Fruit fly (Drosophila melanogaster) whole organism, embryonic: ENCODE results near the gene CG6788.
A peak's percentile ranks its signal among the peaks of the same experiment; 100 is the strongest.

Experiments
- BtbVII ChIP-seq: fragments of 200-800 bp; sonication (Bioruptor generic); optimal IDR thresholded peaks from 3 replicates; lab custom pipeline; 2017; ENCODE audit warnings: missing biosample characterization, mild to moderate bottlenecking, missing genetic modification characterization
- CG10654 ChIP-seq: fragments of 200-800 bp; sonication (Bioruptor generic); optimal IDR thresholded peaks from 2 replicates; lab custom pipeline; 2016; ENCODE audit warnings: missing biosample characterization, missing genetic modification characterization
- CG11247 ChIP-seq: fragments of 200-800 bp; sonication (Bioruptor generic); IDR thresholded peaks from 2 replicates; pipeline ENCODE4 v1.3.6; 2022; ENCODE audit warnings: missing biosample characterization, missing genetic modification characterization
- CG11456 ChIP-seq: fragments of 200-800 bp; sonication (Bioruptor generic); IDR thresholded peaks from 3 replicates; pipeline ENCODE4 v1.3.6; 2022; ENCODE audit warnings: missing biosample characterization, missing genetic modification characterization
- CG12155 ChIP-seq: fragments of 200-800 bp; sonication (Bioruptor generic); optimal IDR thresholded peaks from 3 replicates; lab custom pipeline; 2016; ENCODE audit warnings: missing biosample characterization, missing genetic modification characterization
- CG12659 ChIP-seq: fragments of 200-800 bp; sonication (Bioruptor generic); optimal IDR thresholded peaks from 3 replicates; lab custom pipeline; 2017; ENCODE audit warnings: mild to moderate bottlenecking, missing biosample characterization, missing genetic modification reagents, missing genetic modification characterization
- CG13123 ChIP-seq: fragments of 200-800 bp; sonication (Bioruptor generic); optimal IDR thresholded peaks from 2 replicates; lab custom pipeline; 2016; ENCODE audit warnings: missing biosample characterization, missing genetic modification characterization
- CG17328 ChIP-seq: fragments of 200-800 bp; sonication (Bioruptor generic); IDR thresholded peaks from 2 replicates; pipeline ENCODE4 v1.3.6; 2022; ENCODE audit warnings: missing biosample characterization, missing genetic modification characterization
- CG2116 ChIP-seq: fragments of 200-800 bp; sonication (Bioruptor generic); optimal IDR thresholded peaks from 3 replicates; lab custom pipeline; 2018; ENCODE audit warnings: missing biosample characterization, mild to moderate bottlenecking, missing genetic modification characterization
- CG2129 ChIP-seq: fragments of 200-800 bp; sonication (Bioruptor generic); IDR thresholded peaks from 2 replicates; pipeline ENCODE4 v1.3.6; 2022; ENCODE audit warnings: missing biosample characterization, missing genetic modification characterization; ENCODE audit not compliant: partially characterized antibody
- CG2712 ChIP-seq: fragments of 200-800 bp; optimal IDR thresholded peaks from 3 replicates; lab custom pipeline; 2019; ENCODE audit warnings: missing biosample characterization, mild to moderate bottlenecking, missing genetic modification characterization, moderate library complexity
- CG2889 ChIP-seq: fragments of 200-800 bp; sonication (Bioruptor generic); IDR thresholded peaks from 3 replicates; pipeline ENCODE4 v1.3.6; 2022; ENCODE audit warnings: missing biosample characterization, missing genetic modification characterization
- CG30403 ChIP-seq: fragments of 200-800 bp; sonication (Bioruptor generic); optimal IDR thresholded peaks from 3 replicates; lab custom pipeline; 2016; ENCODE audit warnings: missing biosample characterization, missing genetic modification characterization
- CG30431 ChIP-seq: fragments of 200-800 bp; sonication (Bioruptor generic); optimal IDR thresholded peaks from 2 replicates; lab custom pipeline; 2017; ENCODE audit warnings: missing biosample characterization, missing genetic modification characterization
- CG3838 ChIP-seq: fragments of 200-800 bp; sonication (Bioruptor generic); optimal IDR thresholded peaks from 3 replicates; lab custom pipeline; 2016; ENCODE audit warnings: missing biosample characterization, missing genetic modification characterization
- CG3847 ChIP-seq: fragments of 200-800 bp; sonication (Bioruptor generic); IDR thresholded peaks from 2 replicates; pipeline ENCODE4 v1.3.6; 2022; ENCODE audit warnings: missing biosample characterization, missing genetic modification characterization
- CG42726 ChIP-seq: fragments of 200-800 bp; sonication (Bioruptor generic); IDR thresholded peaks from 2 replicates; pipeline ENCODE4 v1.3.6; 2022; ENCODE audit warnings: missing biosample characterization, missing genetic modification characterization; ENCODE audit not compliant: partially characterized antibody
- CG4360 ChIP-seq: fragments of 200-800 bp; sonication (Bioruptor generic); IDR thresholded peaks from 2 replicates; pipeline ENCODE4 v1.3.6; 2022; ENCODE audit warnings: missing biosample characterization, missing genetic modification characterization
- CG4617 ChIP-seq: fragments of 200-800 bp; sonication (Bioruptor generic); optimal IDR thresholded peaks from 3 replicates; lab custom pipeline; 2016; ENCODE audit warnings: missing biosample characterization, missing genetic modification characterization, borderline replicate concordance
- CG6272 ChIP-seq: fragments of 200-800 bp; sonication (Bioruptor generic); IDR thresholded peaks from 2 replicates; pipeline ENCODE4 v1.3.6; 2022; ENCODE audit warnings: missing biosample characterization, missing genetic modification characterization
- CG6689 ChIP-seq: fragments of 200-800 bp; sonication (Bioruptor generic); IDR thresholded peaks from 2 replicates; pipeline ENCODE4 v1.3.6; 2022; ENCODE audit warnings: missing biosample characterization, missing genetic modification characterization
- CG6765 ChIP-seq: fragments of 200-800 bp; sonication (Bioruptor generic); optimal IDR thresholded peaks from 3 replicates; lab custom pipeline; 2017; ENCODE audit warnings: missing biosample characterization, mild to moderate bottlenecking, missing genetic modification characterization
- D19A ChIP-seq: fragments of 200-800 bp; optimal IDR thresholded peaks from 3 replicates; lab custom pipeline; 2019; ENCODE audit warnings: missing biosample characterization, mild to moderate bottlenecking, missing genetic modification characterization, moderate library complexity
- D19B ChIP-seq: fragments of 200-800 bp; sonication (Bioruptor generic); optimal IDR thresholded peaks from 2 replicates; lab custom pipeline; 2017; ENCODE audit warnings: missing biosample characterization, mild to moderate bottlenecking, missing genetic modification characterization
- Dad ChIP-seq: fragments of 200-800 bp; sonication (Bioruptor generic); optimal IDR thresholded peaks from 3 replicates; lab custom pipeline; 2016; ENCODE audit warnings: missing biosample characterization, missing genetic modification characterization
- Deaf1 ChIP-seq: fragments of 200-800 bp; optimal IDR thresholded peaks from 3 replicates; lab custom pipeline; 2019; ENCODE audit warnings: missing biosample characterization, mild to moderate bottlenecking, missing genetic modification characterization, moderate library complexity
- Dip2 ChIP-seq: fragments of 200-800 bp; sonication (Bioruptor generic); IDR thresholded peaks from 2 replicates; pipeline ENCODE4 v1.3.6; 2022; ENCODE audit warnings: missing biosample characterization, missing genetic modification characterization
- Dref ChIP-seq: fragments of 200-800 bp; sonication (Bioruptor generic); IDR thresholded peaks from 2 replicates; pipeline ENCODE4 v1.3.6; 2022; ENCODE audit warnings: missing biosample characterization, missing genetic modification characterization
- ERR ChIP-seq: fragments of 200-800 bp; sonication (Bioruptor generic); optimal IDR thresholded peaks from 2 replicates; lab custom pipeline; 2016; ENCODE audit warnings: missing biosample characterization, missing genetic modification characterization
- Hr78 ChIP-seq, 2 experiments: fragments of 200-800 bp in 1 of 2; fragments of >200 bp in 1 of 2; sonication (Bioruptor generic) in 1 of 2; optimal IDR thresholded peaks; 2 replicates each; lab custom pipeline; 2017 to 2019; ENCODE audit warnings: missing biosample characterization in 2 of 2, missing genetic modification characterization in 2 of 2, mild to moderate bottlenecking in 1 of 2, moderate library complexity in 1 of 2
- Poxn ChIP-seq: fragments of 200-800 bp; sonication (Bioruptor generic); IDR thresholded peaks from 2 replicates; pipeline ENCODE4 v1.3.6; 2022; ENCODE audit warnings: missing biosample characterization, missing genetic modification characterization
- cwo ChIP-seq: fragments of 200-800 bp; sonication (Bioruptor generic); optimal IDR thresholded peaks from 3 replicates; lab custom pipeline; 2017; ENCODE audit warnings: missing biosample characterization, missing genetic modification characterization, mild to moderate bottlenecking, moderate library complexity, missing genetic modification reagents
- dmrt99B ChIP-seq: fragments of 200-800 bp; sonication (Bioruptor generic); optimal IDR thresholded peaks from 2 replicates; lab custom pipeline; 2018; ENCODE audit warnings: missing biosample characterization, mild to moderate bottlenecking, missing genetic modification characterization, moderate library complexity
- gem ChIP-seq: fragments of 200-800 bp; sonication (Bioruptor generic); optimal IDR thresholded peaks from 2 replicates; lab custom pipeline; 2019; ENCODE audit warnings: missing biosample characterization, mild to moderate bottlenecking, missing genetic modification characterization, moderate library complexity
- knrl ChIP-seq: fragments of 200-800 bp; sonication (Bioruptor generic); IDR thresholded peaks from 3 replicates; pipeline ENCODE4 v1.3.6; 2022; ENCODE audit warnings: missing biosample characterization, missing genetic modification characterization; ENCODE audit not compliant: partially characterized antibody
- luna ChIP-seq: fragments of 200-800 bp; sonication (Bioruptor generic); optimal IDR thresholded peaks from 2 replicates; lab custom pipeline; 2016; ENCODE audit warnings: missing biosample characterization, missing genetic modification characterization
- nom ChIP-seq: fragments of 200-800 bp; sonication (Bioruptor generic); optimal IDR thresholded peaks from 2 replicates; lab custom pipeline; 2017; ENCODE audit warnings: missing biosample characterization, missing genetic modification characterization, mild to moderate bottlenecking, moderate library complexity, missing genetic modification reagents
- onecut ChIP-seq: fragments of 200-800 bp; sonication (Bioruptor generic); IDR thresholded peaks from 2 replicates; pipeline ENCODE4 v1.3.6; 2022; ENCODE audit warnings: missing biosample characterization, missing genetic modification characterization
- prd ChIP-seq, 3 experiments: fragments of >200 bp in 2 of 3; fragments of 200-800 bp in 1 of 3; sonication (Bioruptor generic) in 1 of 3; optimal IDR thresholded peaks in 2 of 3; IDR thresholded peaks in 1 of 3; 2 replicates in 2 of 3; 3 replicates in 1 of 3; pipeline versions ENCODE4 v1.3.6 to Lab custom; 2017 to 2022; ENCODE audit warnings: missing biosample characterization in 1 of 3, missing genetic modification characterization in 1 of 3
- psq ChIP-seq: fragments of 200-800 bp; sonication (Bioruptor generic); optimal IDR thresholded peaks from 2 replicates; lab custom pipeline; 2017; ENCODE audit warnings: missing biosample characterization, missing genetic modification characterization
- ro ChIP-seq: fragments of 200-800 bp; sonication (Bioruptor generic); IDR thresholded peaks from 2 replicates; pipeline ENCODE4 v1.3.6; 2022; ENCODE audit warnings: missing biosample characterization, missing genetic modification characterization
- scrt ChIP-seq: fragments of 200-800 bp; sonication (Bioruptor generic); optimal IDR thresholded peaks from 2 replicates; lab custom pipeline; 2018; ENCODE audit warnings: missing biosample characterization, mild to moderate bottlenecking, missing genetic modification characterization, moderate library complexity
- seq ChIP-seq: fragments of 200-800 bp; sonication (Bioruptor generic); IDR thresholded peaks from 2 replicates; pipeline ENCODE4 v1.3.6; 2022; ENCODE audit warnings: missing biosample characterization, missing genetic modification characterization
- slp2 ChIP-seq: fragments of 200-800 bp; sonication (Bioruptor generic); optimal IDR thresholded peaks from 2 replicates; lab custom pipeline; 2016; ENCODE audit warnings: missing biosample characterization, missing genetic modification characterization
- stwl ChIP-seq: fragments of 200-800 bp; sonication (Bioruptor generic); optimal IDR thresholded peaks from 3 replicates; lab custom pipeline; 2018; ENCODE audit warnings: missing biosample characterization, mild to moderate bottlenecking, missing genetic modification characterization, moderate library complexity
- tio ChIP-seq: fragments of 200-800 bp; sonication (Bioruptor generic); optimal IDR thresholded peaks from 2 replicates; lab custom pipeline; 2017; ENCODE audit warnings: missing biosample characterization, missing genetic modification characterization, inconsistent platforms
- vnd ChIP-seq: fragments of 200-800 bp; sonication (Bioruptor generic); IDR thresholded peaks from 3 replicates; pipeline ENCODE4 v1.3.6; 2022; ENCODE audit warnings: missing biosample characterization, missing genetic modification characterization; ENCODE audit not compliant: partially characterized antibody
- zf30C ChIP-seq: fragments of 200-800 bp; sonication (Bioruptor generic); optimal IDR thresholded peaks from 3 replicates; lab custom pipeline; 2018; ENCODE audit warnings: missing biosample characterization, mild to moderate bottlenecking, missing genetic modification characterization
- zfh2 ChIP-seq: fragments of 200-800 bp; sonication (Bioruptor generic); optimal IDR thresholded peaks from 2 replicates; lab custom pipeline; 2016; ENCODE audit warnings: missing biosample characterization, missing genetic modification characterization

The CG6788 gene

dm6 chrX:17880269-17880889 lies 7.6 kb upstream of the CG6788 start (continued):
- TF ChIP-seq CG6689 (GFP tag; lab: Robert Waterston, UW) (peak; percentile 94), Poxn (GFP tag; lab: Robert Waterston, UW) (peak; percentile 87), onecut (GFP tag; lab: Robert Waterston, UW) (peak; percentile 91), Deaf1 (tag; lab: Kevin White, UChicago) (peak; percentile 69), stwl (tag; lab: Kevin White, UChicago) (no peak), D19A (peak; percentile 82), ro (GFP tag; lab: Robert Waterston, UW) (peak; percentile 92), CG2116 (peak; percentile 50), CG6272 (GFP tag; lab: Robert Waterston, UW) (peak; percentile 89), gem (peak; percentile 97), cwo (peak; percentile 90), zfh2 (GFP tag; lab: Kevin White, UChicago) (peak; percentile 98), knrl (GFP tag; lab: Robert Waterston, UW) (no peak), CG10654 (GFP tag; lab: Kevin White, UChicago) (peak; percentile 85), CG11456 (peak; percentile 98), CG30403 (GFP tag; lab: Kevin White, UChicago) (peak; percentile 96), CG11247 (GFP tag; lab: Robert Waterston, UW) (peak; percentile 96), CG3847 (peak; percentile 95), D19B (GFP tag; lab: Kevin White, UChicago) (peak; percentile 79), vnd (GFP tag; lab: Robert Waterston, UW) (no peak), prd (optimal IDR thresholded peaks at IDR 0.05; lab: Kevin White, UChicago) (no peak), prd (GFP tag; IDR thresholded peaks at IDR 0.05; lab: Robert Waterston, UW) (peak; percentile 97), seq (GFP tag; lab: Robert Waterston, UW) (peak; percentile 91), luna (GFP tag; lab: Kevin White, UChicago) (peak; percentile 93), CG17328 (GFP tag; lab: Robert Waterston, UW) (peak; percentile 95), CG2889 (GFP tag; lab: Robert Waterston, UW) (peak; percentile 96), slp2 (GFP tag; lab: Kevin White, UChicago) (peak; percentile 89), CG4617 (GFP tag; lab: Kevin White, UChicago) (peak; percentile 76), dmrt99B (peak; percentile 96), CG3838 (GFP tag; lab: Kevin White, UChicago) (peak; percentile 87), ERR (peak; percentile 94), CG2712 (tag; lab: Kevin White, UChicago) (peak; percentile 93), Dad (GFP tag; lab: Kevin White, UChicago) (peak; percentile 96), psq (GFP tag; lab: Kevin White, UChicago) (peak; percentile 72), CG30431 (GFP tag; lab: Kevin White, UChicago) (peak; percentile 89), CG12659 (GFP tag; lab: Kevin White, UChicago) (peak; percentile 96), nom (GFP tag; lab: Kevin White, UChicago) (no peak), CG6765 (GFP tag; lab: Kevin White, UChicago) (peak; percentile 85), Dref (peak; percentile 45), CG2129 (no peak), tio (peak; percentile 92), scrt (GFP tag; lab: Kevin White, UChicago) (peak; percentile 86), CG13123 (GFP tag; lab: Kevin White, UChicago) (peak; percentile 88), zf30C (GFP tag; lab: Kevin White, UChicago) (no peak), BtbVII (GFP tag; lab: Kevin White, UChicago) (peak; percentile 90), Hr78 (GFP tag; optimal IDR thresholded peaks at IDR 0.05; lab: Kevin White, UChicago) (peak in 1 of 2 experiments; percentile 86), CG42726 (GFP tag; lab: Robert Waterston, UW) (no peak), Dip2 (GFP tag; lab: Robert Waterston, UW) (peak; percentile 50), CG12155 (GFP tag; lab: Kevin White, UChicago) (peak; percentile 93), CG4360 (GFP tag; lab: Robert Waterston, UW) (peak; percentile 71; the same call in 1 of the 2 replicates)
